Fruit fly (Drosophila melanogaster) ovary, adult (tissue): ENCODE measurements around the gene CG3339.

Source experiments
- CG17801 ChIP-seq: fragments of 200-800 bp; optimal IDR thresholded peaks from 2 replicates; lab custom pipeline; 2019; ENCODE audit warnings: missing biosample characterization, mild to moderate bottlenecking, missing genetic modification characterization, moderate library complexity; ENCODE audit not compliant: partially characterized antibody

The CG3339 gene

DNA sequence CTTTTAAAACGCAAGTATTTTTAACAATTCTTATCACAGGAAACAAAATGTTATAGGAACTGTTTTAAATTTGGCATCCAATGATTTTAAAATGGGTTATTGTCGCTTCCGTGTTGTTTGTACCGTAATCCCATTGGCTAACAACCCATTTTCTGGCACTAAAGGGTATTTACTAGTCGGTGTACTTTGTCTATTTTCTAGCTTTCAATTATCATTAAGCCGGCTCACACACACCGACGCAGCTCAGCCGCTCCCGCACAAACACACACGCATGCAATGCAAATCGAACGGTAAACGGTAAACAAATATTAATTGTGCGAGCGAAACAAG, 77.7 kb downstream of the CG3339 start:
- no peak for TF ChIP-seq CG17801 (GFP tag; lab: Kevin White, UChicago)
